Worm (Caenorhabditis elegans) whole organism, L1 larva: ENCODE measurements around the gene arv-1.

ENCODE experiments used
- blmp-1 ChIP-seq: fragments of 150-350 bp; optimal IDR thresholded peaks from 2 replicates; lab custom pipeline; 2014; ENCODE audit warnings: missing biosample characterization, missing genetic modification characterization
- elt-2 ChIP-seq: sonication (generic microtip); optimal IDR thresholded peaks from 2 replicates; lab custom pipeline; 2016; ENCODE audit warnings: missing genetic modification characterization, mild to moderate bottlenecking, inconsistent platforms, missing compliant biosample characterization, missing genetic modification reagents
- fkh-10 ChIP-seq: sonication (generic microtip); optimal IDR thresholded peaks from 2 replicates; lab custom pipeline; 2017; ENCODE audit warnings: missing biosample characterization, missing genetic modification reagents, missing genetic modification characterization
- fkh-4 ChIP-seq: sonication (generic microtip); optimal IDR thresholded peaks from 2 replicates; lab custom pipeline; 2016; ENCODE audit warnings: missing compliant biosample characterization, missing genetic modification characterization, borderline replicate concordance
- nhr-11 ChIP-seq: fragments of 150-350 bp; optimal IDR thresholded peaks from 2 replicates; lab custom pipeline; 2014; ENCODE audit warnings: missing biosample characterization, missing genetic modification characterization
- zip-4 ChIP-seq: fragments of 200-800 bp; sonication (Bioruptor generic); optimal IDR thresholded peaks from 2 replicates; lab custom pipeline; 2018; ENCODE audit warnings: mild to moderate bottlenecking, missing genetic modification characterization, moderate library complexity, missing compliant biosample characterization

DNA sequence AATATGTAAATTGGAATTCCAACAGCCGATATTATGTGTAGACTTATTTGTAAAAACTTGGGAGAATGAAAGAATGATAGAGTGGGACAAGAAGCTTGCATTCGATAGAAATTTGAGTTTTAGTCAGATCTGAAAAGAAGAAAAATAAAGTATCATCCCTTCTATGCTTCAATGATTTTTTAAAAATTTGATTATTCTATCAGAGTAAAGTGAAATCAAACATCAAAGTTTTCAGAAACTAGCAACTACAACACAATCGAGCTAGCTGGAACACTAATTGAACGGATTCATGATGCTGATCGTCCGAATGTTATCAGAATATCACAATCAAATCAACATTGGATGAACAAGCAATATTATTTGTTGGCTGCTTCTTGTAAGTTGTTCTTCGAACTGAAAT, 26.4 kb upstream of the arv-1 start, which contains the start of gene srh-135:
- TF ChIP-seq blmp-1 (tag; lab: Kevin White, UChicago) (no peak), zip-4 (no peak), fkh-4 (tag; lab: Kevin White, UChicago) (no peak), nhr-11 (no peak), fkh-10 (GFP tag; lab: Kevin White, UChicago) (no peak), elt-2 (tag; lab: Kevin White, UChicago) (no peak)
